Fruit fly (Drosophila melanogaster) whole organism, embryonic: ENCODE data around the gene CG7239.

Experiments
- Atf6 ChIP-seq: fragments of 200-800 bp; sonication (Bioruptor generic); IDR thresholded peaks from 2 replicates; pipeline ENCODE4 v1.3.6; 2022; ENCODE audit warnings: missing biosample characterization, missing genetic modification characterization
- Bgb ChIP-seq: fragments of 200-800 bp; sonication (Bioruptor generic); IDR thresholded peaks from 2 replicates; pipeline ENCODE4 v1.3.6; 2022; ENCODE audit warnings: missing biosample characterization, missing genetic modification characterization; ENCODE audit not compliant: partially characterized antibody
- CG10209 ChIP-seq: fragments of 200-800 bp; sonication (Bioruptor generic); optimal IDR thresholded peaks from 3 replicates; lab custom pipeline; 2017; ENCODE audit warnings: missing biosample characterization, mild to moderate bottlenecking, missing genetic modification characterization, missing genetic modification reagents
- CG10267 ChIP-seq: fragments of 200-800 bp; sonication (Bioruptor generic); optimal IDR thresholded peaks from 2 replicates; lab custom pipeline; 2018; ENCODE audit warnings: missing biosample characterization, mild to moderate bottlenecking, missing genetic modification characterization, moderate library complexity
- CG10462 ChIP-seq: fragments of 200-800 bp; sonication (Bioruptor generic); optimal IDR thresholded peaks from 2 replicates; lab custom pipeline; 2016; ENCODE audit warnings: missing biosample characterization, missing genetic modification characterization
- CG10959 ChIP-seq: fragments of 200-800 bp; sonication (Bioruptor generic); IDR thresholded peaks from 2 replicates; pipeline ENCODE4 v1.3.6; 2022; ENCODE audit warnings: missing biosample characterization, missing genetic modification characterization
- CG12104 ChIP-seq: fragments of 200-800 bp; sonication (Bioruptor generic); optimal IDR thresholded peaks from 3 replicates; lab custom pipeline; 2016; ENCODE audit warnings: missing biosample characterization, missing genetic modification characterization
- CG12155 ChIP-seq: fragments of 200-800 bp; sonication (Bioruptor generic); optimal IDR thresholded peaks from 3 replicates; lab custom pipeline; 2016; ENCODE audit warnings: missing biosample characterization, missing genetic modification characterization
- CG13424 ChIP-seq: fragments of 200-800 bp; sonication (Bioruptor generic); optimal IDR thresholded peaks from 2 replicates; lab custom pipeline; 2019; ENCODE audit warnings: missing biosample characterization, mild to moderate bottlenecking, missing genetic modification characterization, moderate library complexity
- CG13624 ChIP-seq: fragments of 200-800 bp; sonication (Bioruptor generic); optimal IDR thresholded peaks from 2 replicates; lab custom pipeline; 2016; ENCODE audit warnings: missing biosample characterization, missing genetic modification characterization
- CG16779 ChIP-seq: fragments of 200-800 bp; sonication (Bioruptor generic); IDR thresholded peaks from 2 replicates; pipeline ENCODE4 v1.3.6; 2022; ENCODE audit warnings: missing biosample characterization, missing genetic modification characterization
- CG17359 ChIP-seq: fragments of 200-800 bp; sonication (Bioruptor generic); optimal IDR thresholded peaks from 3 replicates; lab custom pipeline; 2018; ENCODE audit warnings: missing biosample characterization, mild to moderate bottlenecking, missing genetic modification characterization, moderate library complexity
- CG18262 ChIP-seq: fragments of 200-800 bp; optimal IDR thresholded peaks from 3 replicates; lab custom pipeline; 2019; ENCODE audit warnings: missing biosample characterization, mild to moderate bottlenecking, missing genetic modification characterization, moderate library complexity
- CG3163 ChIP-seq: fragments of 200-800 bp; sonication (Bioruptor generic); optimal IDR thresholded peaks from 3 replicates; lab custom pipeline; 2016; ENCODE audit warnings: missing biosample characterization, missing genetic modification characterization
- CG33213 ChIP-seq: fragments of 200-800 bp; sonication (Bioruptor generic); optimal IDR thresholded peaks from 3 replicates; lab custom pipeline; 2016; ENCODE audit warnings: missing biosample characterization, missing genetic modification characterization
- CG4360 ChIP-seq: fragments of 200-800 bp; sonication (Bioruptor generic); IDR thresholded peaks from 2 replicates; pipeline ENCODE4 v1.3.6; 2022; ENCODE audit warnings: missing biosample characterization, missing genetic modification characterization
- CG5953 ChIP-seq: fragments of 200-800 bp; sonication (Bioruptor generic); IDR thresholded peaks from 2 replicates; pipeline ENCODE4 v1.3.6; 2022; ENCODE audit warnings: missing biosample characterization, missing genetic modification characterization
- CG6254 ChIP-seq: fragments of 200-800 bp; sonication (Bioruptor generic); optimal IDR thresholded peaks from 3 replicates; lab custom pipeline; 2017; ENCODE audit warnings: mild to moderate bottlenecking, missing biosample characterization, missing genetic modification reagents, missing genetic modification characterization
- Dref ChIP-seq: fragments of 200-800 bp; sonication (Bioruptor generic); IDR thresholded peaks from 2 replicates; pipeline ENCODE4 v1.3.6; 2022; ENCODE audit warnings: missing biosample characterization, missing genetic modification characterization
- Elba2 ChIP-seq: fragments of 200-800 bp; sonication (Bioruptor generic); optimal IDR thresholded peaks from 3 replicates; lab custom pipeline; 2016; ENCODE audit warnings: missing biosample characterization, missing genetic modification characterization
- HLH3B ChIP-seq: fragments of 200-800 bp; sonication (Bioruptor generic); IDR thresholded peaks from 2 replicates; pipeline ENCODE4 v1.3.6; 2022; ENCODE audit warnings: missing biosample characterization, missing genetic modification characterization
- HmgZ ChIP-seq: fragments of 200-800 bp; sonication (Bioruptor generic); optimal IDR thresholded peaks from 2 replicates; lab custom pipeline; 2018; ENCODE audit warnings: missing biosample characterization, mild to moderate bottlenecking, missing genetic modification characterization
- Lpt ChIP-seq: fragments of >200 bp; optimal IDR thresholded peaks from 2 replicates; lab custom pipeline; 2018; ENCODE audit warnings: missing biosample characterization, missing genetic modification characterization
- Med ChIP-seq: fragments of 200-800 bp; sonication (Bioruptor generic); peaks from one replicate; lab custom pipeline; 2016; ENCODE audit warnings: missing biosample characterization, missing genetic modification characterization, mild to moderate bottlenecking, inconsistent platforms, moderate library complexity
- Meics ChIP-seq: fragments of 200-800 bp; sonication (Bioruptor generic); optimal IDR thresholded peaks from 2 replicates; lab custom pipeline; 2017; ENCODE audit warnings: missing biosample characterization, mild to moderate bottlenecking, missing genetic modification characterization
- Myb ChIP-seq: fragments of 200-800 bp; sonication (Bioruptor generic); optimal IDR thresholded peaks from 2 replicates; lab custom pipeline; 2016; ENCODE audit warnings: missing biosample characterization, missing genetic modification characterization
- NC2β ChIP-seq: fragments of 200-800 bp; sonication (Bioruptor generic); optimal IDR thresholded peaks from 2 replicates; lab custom pipeline; 2016; ENCODE audit warnings: missing biosample characterization, missing genetic modification characterization
- NK7.1 ChIP-seq: fragments of 200-800 bp; sonication (Bioruptor generic); optimal IDR thresholded peaks from 3 replicates; lab custom pipeline; 2016; ENCODE audit warnings: missing biosample characterization, missing genetic modification characterization
- Six4 ChIP-seq: fragments of 200-800 bp; sonication (Bioruptor generic); optimal IDR thresholded peaks from 2 replicates; lab custom pipeline; 2016; ENCODE audit warnings: missing biosample characterization, missing genetic modification characterization
- al ChIP-seq: fragments of 200-800 bp; sonication (Bioruptor generic); IDR thresholded peaks from 2 replicates; pipeline ENCODE4 v1.3.6; 2022; ENCODE audit warnings: missing biosample characterization, missing genetic modification characterization
- bbx ChIP-seq: fragments of 200-800 bp; sonication (Bioruptor generic); IDR thresholded peaks from 2 replicates; pipeline ENCODE4 v1.3.6; 2022; ENCODE audit warnings: missing biosample characterization, missing genetic modification characterization; ENCODE audit not compliant: partially characterized antibody
- cad ChIP-seq: fragments of >200 bp; optimal IDR thresholded peaks from 2 replicates; lab custom pipeline; 2017; ENCODE audit warnings: missing biosample characterization, missing genetic modification characterization
- ci ChIP-seq: fragments of 200-800 bp; sonication (Bioruptor generic); IDR thresholded peaks from 3 replicates; pipeline ENCODE4 v1.3.6; 2022; ENCODE audit warnings: missing biosample characterization, missing genetic modification characterization
- corto ChIP-seq: fragments of 200-800 bp; sonication (Bioruptor generic); optimal IDR thresholded peaks from 2 replicates; lab custom pipeline; 2016; ENCODE audit warnings: missing biosample characterization, mild to moderate bottlenecking, missing genetic modification characterization, moderate library complexity
- crc ChIP-seq: fragments of 200-800 bp; sonication (Bioruptor generic); optimal IDR thresholded peaks from 2 replicates; lab custom pipeline; 2016; ENCODE audit warnings: missing biosample characterization, missing genetic modification characterization
- dati ChIP-seq: fragments of 200-800 bp; sonication (Bioruptor generic); IDR thresholded peaks from 2 replicates; pipeline ENCODE4 v1.3.6; 2022; ENCODE audit warnings: missing biosample characterization, missing genetic modification characterization
- dysf ChIP-seq: fragments of 200-800 bp; sonication (Bioruptor generic); IDR thresholded peaks from 3 replicates; pipeline ENCODE4 v1.3.6; 2022; ENCODE audit warnings: missing biosample characterization, missing genetic modification characterization
- hkb ChIP-seq, 2 experiments: fragments of 200-800 bp in 1 of 2; fragments of >200 bp in 1 of 2; sonication (Bioruptor generic) in 1 of 2; IDR thresholded peaks in 1 of 2; optimal IDR thresholded peaks in 1 of 2; 2 replicates each; pipeline versions ENCODE4 v1.3.6 to Lab custom; 2017 to 2022; ENCODE audit warnings: missing biosample characterization in 1 of 2, missing genetic modification characterization in 1 of 2
- nau ChIP-seq: fragments of 200-800 bp; sonication (Bioruptor generic); optimal IDR thresholded peaks from 3 replicates; lab custom pipeline; 2017; ENCODE audit warnings: missing biosample characterization, mild to moderate bottlenecking, missing genetic modification characterization, missing genetic modification reagents
- nerfin-2 ChIP-seq: fragments of 200-800 bp; sonication (Bioruptor generic); IDR thresholded peaks from 2 replicates; pipeline ENCODE4 v1.3.6; 2022; ENCODE audit warnings: missing biosample characterization, missing genetic modification characterization; ENCODE audit not compliant: partially characterized antibody
- org-1 ChIP-seq: fragments of 200-800 bp; sonication (Bioruptor generic); optimal IDR thresholded peaks from 2 replicates; lab custom pipeline; 2017; ENCODE audit warnings: missing biosample characterization, missing genetic modification characterization
- otp ChIP-seq: fragments of 200-800 bp; sonication (Bioruptor generic); IDR thresholded peaks from 3 replicates; pipeline ENCODE4, ENCODE4 v1.3.6; 2022; ENCODE audit warnings: missing biosample characterization, missing genetic modification characterization
- prd ChIP-seq, 3 experiments: fragments of >200 bp in 2 of 3; fragments of 200-800 bp in 1 of 3; sonication (Bioruptor generic) in 1 of 3; optimal IDR thresholded peaks in 2 of 3; IDR thresholded peaks in 1 of 3; 2 replicates in 2 of 3; 3 replicates in 1 of 3; pipeline versions ENCODE4 v1.3.6 to Lab custom; 2017 to 2022; ENCODE audit warnings: missing biosample characterization in 1 of 3, missing genetic modification characterization in 1 of 3
- pum ChIP-seq: fragments of 200-800 bp; sonication (Bioruptor generic); optimal IDR thresholded peaks from 2 replicates; lab custom pipeline; 2016; ENCODE audit warnings: missing biosample characterization, missing genetic modification characterization
- seq ChIP-seq: fragments of 200-800 bp; sonication (Bioruptor generic); IDR thresholded peaks from 2 replicates; pipeline ENCODE4 v1.3.6; 2022; ENCODE audit warnings: missing biosample characterization, missing genetic modification characterization
- sim ChIP-seq: fragments of 200-800 bp; sonication (Bioruptor generic); IDR thresholded peaks from 2 replicates; pipeline ENCODE4 v1.3.6; 2022; ENCODE audit warnings: missing biosample characterization, missing genetic modification characterization
- tio ChIP-seq: fragments of 200-800 bp; sonication (Bioruptor generic); optimal IDR thresholded peaks from 2 replicates; lab custom pipeline; 2017; ENCODE audit warnings: missing biosample characterization, missing genetic modification characterization, inconsistent platforms
- tup ChIP-seq: fragments of 200-800 bp; sonication (Bioruptor generic); optimal IDR thresholded peaks from 2 replicates; lab custom pipeline; 2016; ENCODE audit warnings: missing biosample characterization, mild to moderate bottlenecking, missing genetic modification characterization, moderate library complexity
- wor ChIP-seq: fragments of 200-800 bp; sonication (Bioruptor generic); IDR thresholded peaks from 2 replicates; pipeline ENCODE4 v1.3.6; 2022; ENCODE audit warnings: missing biosample characterization, missing genetic modification characterization
- yki ChIP-seq: fragments of >200 bp; optimal IDR thresholded peaks from 3 replicates; lab custom pipeline; 2018
- zfh1 ChIP-seq: fragments of 200-800 bp; sonication (Bioruptor generic); IDR thresholded peaks from 3 replicates; pipeline ENCODE4 v1.3.6; 2022; ENCODE audit warnings: missing biosample characterization, missing genetic modification characterization

Gene CG7239

DNA sequence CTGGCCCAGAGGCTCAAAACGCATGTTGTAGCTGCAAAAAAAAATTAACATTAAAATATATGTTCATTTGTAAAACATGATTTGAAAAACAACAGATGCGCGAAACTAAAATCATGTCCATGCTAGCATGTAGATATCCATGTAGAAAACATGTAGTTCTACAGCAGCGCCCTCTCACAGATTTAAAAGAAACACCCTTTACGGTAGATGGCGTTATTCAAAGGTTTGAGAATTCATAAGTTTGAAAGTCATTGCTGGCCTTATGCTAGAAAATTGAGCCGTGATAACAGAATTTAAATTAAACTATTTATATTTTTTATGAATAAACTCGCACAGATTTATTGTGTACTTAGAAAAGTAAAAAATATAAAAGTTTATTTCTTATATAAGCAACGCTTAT lies 30.8 kb upstream of the CG7239 start (continued):
- peak; percentile 50 for TF ChIP-seq bbx (GFP tag; lab: Robert Waterston, UW)
- TF ChIP-seq nerfin-2 = peak; percentile 55; the same call in 1 of the 2 replicates
- TF ChIP-seq zfh1 = peak; percentile 50; the same call in 2 of the 3 replicates
- no peak for TF ChIP-seq CG12155 (GFP tag; lab: Kevin White, UChicago)
- no peak for TF ChIP-seq dati (GFP tag; lab: Robert Waterston, UW)
- TF ChIP-seq Myb (GFP tag; lab: Kevin White, UChicago) = peak; percentile 22
- peak; percentile 52 for TF ChIP-seq yki
- TF ChIP-seq otp = no peak
- TF ChIP-seq Six4 (GFP tag; lab: Kevin White, UChicago) = no peak
- peak; percentile 12 for TF ChIP-seq CG13624
- no peak for TF ChIP-seq wor (GFP tag; lab: Robert Waterston, UW)
- TF ChIP-seq nau (GFP tag; lab: Kevin White, UChicago) = no peak
- no peak for TF ChIP-seq tup
- no peak for TF ChIP-seq CG16779 (GFP tag; lab: Robert Waterston, UW)
- TF ChIP-seq CG13424 (tag; lab: Kevin White, UChicago) = peak; percentile 5
- no peak for TF ChIP-seq CG10462 (GFP tag; lab: Kevin White, UChicago)
- no peak for TF ChIP-seq Elba2 (GFP tag; lab: Kevin White, UChicago)
- TF ChIP-seq al = no peak
- TF ChIP-seq CG4360 = no peak
- TF ChIP-seq org-1 (GFP tag; lab: Kevin White, UChicago) = no peak
- TF ChIP-seq Meics (GFP tag; lab: Kevin White, UChicago) = peak; percentile 41
- TF ChIP-seq CG17359 (tag; lab: Kevin White, UChicago) = no peak
- peak in 1 of 2 experiments; percentile 89 for TF ChIP-seq prd (optimal IDR thresholded peaks at IDR 0.05; lab: Kevin White, UChicago)
- peak; percentile 71 for TF ChIP-seq prd (GFP tag; IDR thresholded peaks at IDR 0.05; lab: Robert Waterston, UW)
- no peak for TF ChIP-seq CG18262 (tag; lab: Kevin White, UChicago)
- TF ChIP-seq CG12104 = no peak
- TF ChIP-seq Dref = no peak
- TF ChIP-seq NK7.1 = no peak
- no peak for TF ChIP-seq CG10959 (GFP tag; lab: Robert Waterston, UW)
- TF ChIP-seq pum = no peak
- TF ChIP-seq hkb (optimal IDR thresholded peaks at IDR 0.05; lab: Kevin White, UChicago) = peak; percentile 10
- TF ChIP-seq hkb (GFP tag; IDR thresholded peaks at IDR 0.05; lab: Robert Waterston, UW) = no peak
- no peak for TF ChIP-seq CG33213 (GFP tag; lab: Kevin White, UChicago)
- TF ChIP-seq crc (GFP tag; lab: Kevin White, UChicago) = no peak
- no peak for TF ChIP-seq CG5953 (GFP tag; lab: Robert Waterston, UW)
- TF ChIP-seq CG3163 (GFP tag; lab: Kevin White, UChicago) = no peak
- no peak for TF ChIP-seq NC2β
- TF ChIP-seq HmgZ (tag; lab: Kevin White, UChicago) = peak; percentile 45
- no peak for TF ChIP-seq seq
- TF ChIP-seq Bgb = peak; percentile 89
- TF ChIP-seq ci (GFP tag; lab: Robert Waterston, UW) = peak; percentile 23; the same call in 1 of the 3 replicates
- no peak for TF ChIP-seq CG10209 (GFP tag; lab: Kevin White, UChicago)
- TF ChIP-seq CG10267 (tag; lab: Kevin White, UChicago) = peak; percentile 15
- TF ChIP-seq cad (GFP tag; lab: Kevin White, UChicago) = peak; percentile 86
- peak; percentile 55; the same call in 1 of the 3 replicates for TF ChIP-seq dysf (GFP tag; lab: Robert Waterston, UW)
- no peak for TF ChIP-seq sim
- TF ChIP-seq tio (GFP tag; lab: Kevin White, UChicago) = no peak
- no peak for TF ChIP-seq CG6254
- TF ChIP-seq HLH3B (GFP tag; lab: Robert Waterston, UW) = 0 out of 2 replicates have a peak, but pooled peaks have one; percentile 27
- TF ChIP-seq Lpt (GFP tag; lab: Kevin White, UChicago) = no peak
- no peak for TF ChIP-seq corto
- 0 out of 2 replicates have a peak, but pooled peaks have one; percentile 18 for TF ChIP-seq Atf6
- TF ChIP-seq Med = peak; percentile 86
